Fruit fly (Drosophila melanogaster) whole organism: ENCODE data around the gene Ogdh.

Source experiments
- CG8478 ChIP-seq: fragments of >200 bp; optimal IDR thresholded peaks from 2 replicates; lab custom pipeline; 2018; ENCODE audit warnings: inconsistent platforms
- Dll ChIP-seq: fragments of >200 bp; optimal IDR thresholded peaks from 2 replicates; lab custom pipeline; 2017
- EcR ChIP-seq, 2 experiments: fragments of >200 bp; optimal IDR thresholded peaks; 2 replicates each; lab custom pipeline; 2017; ENCODE audit warnings: missing biosample characterization in 2 of 2, missing genetic modification characterization in 2 of 2, missing genetic modification reagents in 2 of 2
- pan ChIP-seq: fragments of >200 bp; optimal IDR thresholded peaks from 2 replicates; lab custom pipeline; 2017
- psq ChIP-seq: fragments of >200 bp; optimal IDR thresholded peaks from 2 replicates; lab custom pipeline; 2017
- usp ChIP-seq: fragments of >200 bp; optimal IDR thresholded peaks from 2 replicates; lab custom pipeline; 2017; ENCODE audit warnings: missing biosample characterization, missing genetic modification characterization, mixed read lengths

Ogdh gene

dm6 chr3L:16944061-16944460, 10.6 kb upstream of the Ogdh start, which contains the start of gene Obp73a:
Gene Obp73a (plus strand): TSS chr3L:16944361.
- TF ChIP-seq usp (GFP tag; lab: Kevin White, UChicago): no peak
- TF ChIP-seq CG8478 (lab: Kevin White, UChicago): no peak
- no peak for TF ChIP-seq EcR (GFP tag; optimal IDR thresholded peaks at IDR 0.05; lab: Kevin White, UChicago)
- TF ChIP-seq pan (lab: Kevin White, UChicago): no peak
- TF ChIP-seq psq: no peak

- TF ChIP-seq psq: no peak
- no peak for TF ChIP-seq EcR (GFP tag; optimal IDR thresholded peaks at IDR 0.05; lab: Kevin White, UChicago)
- TF ChIP-seq Dll (lab: Kevin White, UChicago): no peak
- no peak for TF ChIP-seq usp (GFP tag; lab: Kevin White, UChicago)
- TF ChIP-seq pan (lab: Kevin White, UChicago): no peak
- no peak for TF ChIP-seq CG8478 (lab: Kevin White, UChicago)
These were observed 789 bp downstream of the Ogdh start for dm6 chr3L:16955219-16956002.

dm6 chr3L:16956003-16956767, 1.6 kb downstream of the Ogdh start:
- TF ChIP-seq pan (lab: Kevin White, UChicago): no peak
- no peak for TF ChIP-seq CG8478 (lab: Kevin White, UChicago)
- no peak for TF ChIP-seq usp (GFP tag; lab: Kevin White, UChicago)
- TF ChIP-seq Dll (lab: Kevin White, UChicago): no peak
- TF ChIP-seq psq: no peak
- no peak for TF ChIP-seq EcR (GFP tag; optimal IDR thresholded peaks at IDR 0.05; lab: Kevin White, UChicago)

- TF ChIP-seq EcR (GFP tag; optimal IDR thresholded peaks at IDR 0.05; lab: Kevin White, UChicago) (no peak), usp (GFP tag; lab: Kevin White, UChicago) (no peak), psq (no peak), Dll (lab: Kevin White, UChicago) (no peak), CG8478 (lab: Kevin White, UChicago) (no peak), pan (lab: Kevin White, UChicago) (no peak)
These were observed 2.3 kb downstream of the Ogdh start for dm6 chr3L:16956768-16957533.

- TF ChIP-seq EcR (GFP tag; optimal IDR thresholded peaks at IDR 0.05; lab: Kevin White, UChicago) (no peak), usp (GFP tag; lab: Kevin White, UChicago) (no peak), pan (lab: Kevin White, UChicago) (no peak), Dll (lab: Kevin White, UChicago) (no peak), CG8478 (lab: Kevin White, UChicago) (no peak), psq (no peak)
These were observed 3.1 kb downstream of the Ogdh start, which contains the start of gene Cpr73D for dm6 chr3L:16957534-16958396. Gene Cpr73D (minus strand): TSS chr3L:16957689.

- TF ChIP-seq EcR (GFP tag; optimal IDR thresholded peaks at IDR 0.05; lab: Kevin White, UChicago) (no peak), usp (GFP tag; lab: Kevin White, UChicago) (no peak), pan (lab: Kevin White, UChicago) (no peak), CG8478 (lab: Kevin White, UChicago) (no peak), Dll (lab: Kevin White, UChicago) (no peak), psq (no peak)
These were observed 3.9 kb downstream of the Ogdh start for dm6 chr3L:16958397-16959080.

dm6 chr3L:16969652-16970109, 15.1 kb downstream of the Ogdh start, which contains the start of gene Exn:
Gene Exn (plus strand): TSS chr3L:16970013.
- TF ChIP-seq pan (lab: Kevin White, UChicago): no peak
- no peak for TF ChIP-seq EcR (GFP tag; optimal IDR thresholded peaks at IDR 0.05; lab: Kevin White, UChicago)
- TF ChIP-seq CG8478 (lab: Kevin White, UChicago): no peak
- no peak for TF ChIP-seq Dll (lab: Kevin White, UChicago)
- TF ChIP-seq usp (GFP tag; lab: Kevin White, UChicago): no peak
- no peak for TF ChIP-seq psq

dm6 chr3L:16971611-16972359, 17.2 kb downstream of the Ogdh start:
- TF ChIP-seq CG8478 (lab: Kevin White, UChicago) (no peak), psq (no peak), pan (lab: Kevin White, UChicago) (no peak), EcR (GFP tag; optimal IDR thresholded peaks at IDR 0.05; lab: Kevin White, UChicago) (no peak), Dll (lab: Kevin White, UChicago) (no peak), usp (GFP tag; lab: Kevin White, UChicago) (no peak)

- TF ChIP-seq Dll (lab: Kevin White, UChicago) (no peak), CG8478 (lab: Kevin White, UChicago) (no peak), usp (GFP tag; lab: Kevin White, UChicago) (no peak), psq (no peak)
These were observed 20.1 kb downstream of the Ogdh start for dm6 chr3L:16974645-16975151.
